Worm (Caenorhabditis elegans) whole organism, L2 larva: Measurements from ENCODE around the gene lgc-21.

Experiments used
- C34F6.9 ChIP-seq: fragments of 150-350 bp; optimal IDR thresholded peaks from 2 replicates; lab custom pipeline; 2014; ENCODE audit warnings: missing biosample characterization, missing genetic modification characterization
- F13H6.1 ChIP-seq: sonication (generic microtip); optimal IDR thresholded peaks from 2 replicates; lab custom pipeline; 2016; ENCODE audit warnings: missing genetic modification characterization, missing compliant biosample characterization
- Y55F3AM.14 ChIP-seq: fragments of 200-800 bp; sonication (Bioruptor generic); optimal IDR thresholded peaks from 2 replicates; lab custom pipeline; 2018; ENCODE audit warnings: mild to moderate bottlenecking, missing genetic modification characterization, missing compliant biosample characterization
- ZK546.5 ChIP-seq: sonication (generic microtip); optimal IDR thresholded peaks from 2 replicates; lab custom pipeline; 2017; ENCODE audit warnings: missing biosample characterization, missing genetic modification characterization
- alr-1 ChIP-seq: fragments of 150-350 bp; optimal IDR thresholded peaks from 2 replicates; lab custom pipeline; 2014; ENCODE audit warnings: missing biosample characterization, missing genetic modification characterization
- aly-2 ChIP-seq: fragments of 150-350 bp; optimal IDR thresholded peaks from 2 replicates; lab custom pipeline; 2014; ENCODE audit warnings: missing biosample characterization, missing genetic modification characterization
- ceh-16 ChIP-seq: fragments of 150-350 bp; optimal IDR thresholded peaks from 2 replicates; lab custom pipeline; 2014; ENCODE audit warnings: missing biosample characterization, missing genetic modification characterization
- crh-2 ChIP-seq: sonication (generic microtip); optimal IDR thresholded peaks from 2 replicates; lab custom pipeline; 2017; ENCODE audit warnings: missing biosample characterization, missing genetic modification characterization
- egl-27 ChIP-seq: sonication (generic microtip); optimal IDR thresholded peaks from 3 replicates; lab custom pipeline; 2017; ENCODE audit warnings: missing biosample characterization, missing genetic modification reagents, missing genetic modification characterization
- elt-1 ChIP-seq: fragments of 150-350 bp; optimal IDR thresholded peaks from 2 replicates; lab custom pipeline; 2014; ENCODE audit warnings: missing biosample characterization, missing genetic modification characterization
- elt-3 ChIP-seq: sonication (generic microtip); optimal IDR thresholded peaks from 2 replicates; lab custom pipeline; 2017; ENCODE audit warnings: missing biosample characterization, missing genetic modification characterization
- fos-1 ChIP-seq: fragments of 150-350 bp; optimal IDR thresholded peaks from 2 replicates; lab custom pipeline; 2014; ENCODE audit warnings: missing biosample characterization, missing genetic modification characterization
- lin-13 ChIP-seq: fragments of 150-350 bp; optimal IDR thresholded peaks from 2 replicates; lab custom pipeline; 2014; ENCODE audit warnings: missing biosample characterization, missing genetic modification reagents, missing genetic modification characterization
- lin-39 ChIP-seq: fragments of 150-350 bp; optimal IDR thresholded peaks from 2 replicates; lab custom pipeline; 2014; ENCODE audit warnings: missing biosample characterization, missing genetic modification reagents, missing genetic modification characterization
- lsy-2 ChIP-seq, 2 experiments: fragments of 150-350 bp in 1 of 2; sonication (generic microtip) in 1 of 2; optimal IDR thresholded peaks; 2 replicates each; lab custom pipeline; 2014 to 2017; ENCODE audit warnings: missing biosample characterization in 2 of 2, missing genetic modification characterization in 2 of 2
- mab-5 ChIP-seq: fragments of 150-350 bp; optimal IDR thresholded peaks from 2 replicates; lab custom pipeline; 2014; ENCODE audit warnings: missing biosample characterization, missing genetic modification characterization
- mbf-1 ChIP-seq: sonication (generic microtip); optimal IDR thresholded peaks from 2 replicates; lab custom pipeline; 2017; ENCODE audit warnings: missing biosample characterization, missing genetic modification characterization
- mdl-1 ChIP-seq, 2 experiments: fragments of 150-350 bp in 1 of 2; sonication (generic microtip) in 1 of 2; optimal IDR thresholded peaks; 2 replicates each; lab custom pipeline; 2017; ENCODE audit warnings: missing biosample characterization in 2 of 2, missing genetic modification characterization in 2 of 2
- nhr-10 ChIP-seq: sonication (generic microtip); optimal IDR thresholded peaks from 2 replicates; lab custom pipeline; 2017; ENCODE audit warnings: missing biosample characterization, missing genetic modification characterization
- nhr-11 ChIP-seq: fragments of 150-350 bp; optimal IDR thresholded peaks from 2 replicates; lab custom pipeline; 2014; ENCODE audit warnings: missing biosample characterization, missing genetic modification characterization
- nhr-12 ChIP-seq: fragments of 150-350 bp; optimal IDR thresholded peaks from 2 replicates; lab custom pipeline; 2014; ENCODE audit warnings: missing biosample characterization, missing genetic modification characterization
- nhr-129 ChIP-seq: fragments of 150-350 bp; optimal IDR thresholded peaks from 2 replicates; lab custom pipeline; 2014; ENCODE audit warnings: missing biosample characterization, missing genetic modification characterization
- nhr-21 ChIP-seq: fragments of 150-350 bp; optimal IDR thresholded peaks from 2 replicates; lab custom pipeline; 2014; ENCODE audit warnings: missing biosample characterization, missing genetic modification characterization
- nhr-237 ChIP-seq: fragments of 150-350 bp; optimal IDR thresholded peaks from 2 replicates; lab custom pipeline; 2014; ENCODE audit warnings: missing biosample characterization, missing genetic modification characterization
- nhr-25 ChIP-seq: fragments of 150-350 bp; sonication (generic microtip); optimal IDR thresholded peaks from 3 replicates; lab custom pipeline; 2014; ENCODE audit warnings: missing biosample characterization, missing genetic modification characterization
- nhr-6 ChIP-seq: fragments of 150-350 bp; optimal IDR thresholded peaks from 2 replicates; lab custom pipeline; 2014; ENCODE audit warnings: missing biosample characterization, missing genetic modification characterization
- nhr-77 ChIP-seq: fragments of 150-350 bp; optimal IDR thresholded peaks from 2 replicates; lab custom pipeline; 2014; ENCODE audit warnings: missing biosample characterization, missing genetic modification characterization
- peb-1 ChIP-seq: fragments of 150-350 bp; optimal IDR thresholded peaks from 2 replicates; lab custom pipeline; 2014; ENCODE audit warnings: missing biosample characterization, missing genetic modification characterization
- sem-4 ChIP-seq: fragments of 150-350 bp; optimal IDR thresholded peaks from 2 replicates; lab custom pipeline; 2014; ENCODE audit warnings: missing biosample characterization, missing genetic modification reagents, missing genetic modification characterization
- sma-3 ChIP-seq: sonication (generic microtip); optimal IDR thresholded peaks from 2 replicates; lab custom pipeline; 2016; ENCODE audit warnings: missing genetic modification reagents, missing genetic modification characterization, missing compliant biosample characterization
- sma-9 ChIP-seq, 2 experiments: fragments of 150-350 bp in 1 of 2; sonication (generic microtip) in 1 of 2; optimal IDR thresholded peaks; 2 replicates each; lab custom pipeline; 2014 to 2016; ENCODE audit warnings: missing genetic modification characterization in 2 of 2, mild to moderate bottlenecking in 1 of 2, missing biosample characterization in 1 of 2, missing compliant biosample characterization in 1 of 2, missing genetic modification reagents in 1 of 2, moderate library complexity in 1 of 2
- snpc-4 ChIP-seq: fragments of 150-350 bp; optimal IDR thresholded peaks from 2 replicates; lab custom pipeline; 2014; ENCODE audit warnings: missing biosample characterization, missing genetic modification characterization
- unc-55 ChIP-seq: fragments of 150-350 bp; sonication (generic microtip); optimal IDR thresholded peaks from 3 replicates; lab custom pipeline; 2014; ENCODE audit warnings: missing biosample characterization, missing genetic modification reagents, missing genetic modification characterization
- unc-62 ChIP-seq: fragments of 150-350 bp; optimal IDR thresholded peaks from 2 replicates; lab custom pipeline; 2014; ENCODE audit warnings: missing biosample characterization, missing genetic modification reagents, missing genetic modification characterization
- ztf-1 ChIP-seq: fragments of 200-800 bp; sonication (Bioruptor generic); conservative IDR thresholded peaks from 2 replicates; pipeline ENCODE4 v1.3.6; 2022; ENCODE audit warnings: missing genetic modification characterization, missing compliant biosample characterization
- ztf-11 ChIP-seq: sonication (generic microtip); optimal IDR thresholded peaks from 2 replicates; lab custom pipeline; 2017; ENCODE audit warnings: missing biosample characterization, missing genetic modification characterization

lgc-21 gene

DNA sequence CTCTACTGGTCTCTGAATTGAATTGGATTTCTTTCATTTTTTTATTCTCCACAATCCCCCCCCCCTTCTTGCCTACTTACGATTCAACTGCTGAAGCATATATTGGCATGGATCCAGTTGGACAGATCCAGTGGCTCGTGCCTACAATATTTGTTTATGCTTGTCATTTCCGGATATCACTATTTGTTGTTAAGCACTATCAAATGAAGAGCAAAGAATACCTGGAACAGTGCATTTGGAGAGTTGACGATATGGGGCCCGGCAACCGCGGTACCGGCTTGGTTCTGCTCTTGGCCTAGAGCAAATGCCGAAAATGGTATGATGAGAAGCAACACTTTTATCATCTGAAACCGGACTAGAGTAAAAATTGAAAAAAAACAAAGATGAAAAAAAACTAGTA lies at the start of gene lgc-21:
TSS of gene lgc-21 (minus strand) at position 344 of the 400 bp plus-strand sequence.
- no peak for TF ChIP-seq mbf-1 (tag; lab: Kevin White, UChicago)
- no peak for TF ChIP-seq ztf-1 (GFP tag; lab: Robert Waterston, UW)
- TF ChIP-seq egl-27 (tag; lab: Kevin White, UChicago) = no peak
- no peak for TF ChIP-seq lin-13 (GFP tag; lab: Kevin White, UChicago)
- no peak for TF ChIP-seq nhr-10
- no peak for TF ChIP-seq ztf-11 (tag; lab: Kevin White, UChicago)
- TF ChIP-seq ZK546.5 (tag; lab: Kevin White, UChicago) = no peak
- TF ChIP-seq mdl-1 (tag; optimal IDR thresholded peaks at IDR 0.05; lab: Kevin White, UChicago) = no peak
- TF ChIP-seq unc-62 (GFP tag; lab: Kevin White, UChicago) = no peak
- TF ChIP-seq sma-9 (GFP tag; optimal IDR thresholded peaks at IDR 0.05; lab: Kevin White, UChicago) = no peak
- TF ChIP-seq sma-9 (tag; optimal IDR thresholded peaks at IDR 0.05; lab: Kevin White, UChicago) = no peak
- TF ChIP-seq nhr-129 (tag; lab: Kevin White, UChicago) = no peak
- TF ChIP-seq nhr-77 = no peak
- TF ChIP-seq nhr-25 (tag; lab: Kevin White, UChicago) = no peak
- TF ChIP-seq ceh-16 (tag; lab: Kevin White, UChicago) = no peak
- no peak for TF ChIP-seq snpc-4 (tag; lab: Kevin White, UChicago)
- TF ChIP-seq lsy-2 (tag; optimal IDR thresholded peaks at IDR 0.05; lab: Kevin White, UChicago) = no peak
- no peak for TF ChIP-seq nhr-237 (tag; lab: Kevin White, UChicago)
- no peak for TF ChIP-seq C34F6.9 (tag; lab: Kevin White, UChicago)

DNA sequence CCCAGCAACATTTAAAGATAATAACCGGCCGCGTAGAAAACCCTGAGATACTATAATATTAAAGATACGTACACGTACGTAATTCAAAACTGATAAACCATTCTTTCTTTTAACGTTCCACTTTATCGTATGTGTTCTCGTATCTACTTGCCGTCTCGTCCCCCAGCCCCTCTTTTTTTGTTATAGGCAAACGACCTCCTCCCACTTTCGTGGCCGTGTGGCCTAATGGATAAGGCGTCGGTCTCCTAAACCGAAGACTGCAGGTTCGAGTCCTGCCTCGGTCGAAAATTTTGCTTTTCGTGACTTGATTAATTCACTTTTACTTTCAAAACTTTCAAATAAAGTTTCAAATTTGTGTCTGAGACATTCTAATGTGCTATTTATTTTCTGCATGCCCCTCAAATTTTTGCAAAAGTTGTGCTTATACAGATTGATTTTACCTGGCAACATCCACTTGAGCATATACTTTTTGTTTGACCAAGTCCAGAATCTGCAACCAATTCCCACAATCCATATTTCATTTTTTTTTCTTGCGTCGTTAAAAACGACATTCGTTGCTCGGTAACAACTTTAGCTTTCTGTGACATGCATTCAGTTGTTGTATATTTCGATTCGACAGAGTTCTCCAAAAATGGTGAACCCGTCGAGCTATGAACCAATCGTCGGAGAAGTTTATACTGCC lies 47.8 kb upstream of the lgc-21 start, which contains the start of gene F28H6.7:
TSS of gene F28H6.7 (plus strand) at position 632 of the 682 bp plus-strand sequence.
- no peak for TF ChIP-seq sem-4 (tag; lab: Kevin White, UChicago)
- peak; percentile 30 for TF ChIP-seq F13H6.1
- TF ChIP-seq egl-27 (tag; lab: Kevin White, UChicago) = no peak
- no peak for TF ChIP-seq mbf-1 (tag; lab: Kevin White, UChicago)
- peak; percentile 57 for TF ChIP-seq fos-1
- no peak for TF ChIP-seq mab-5
- peak; percentile 42 for TF ChIP-seq Y55F3AM.14
- TF ChIP-seq lin-39 (tag; lab: Kevin White, UChicago) = no peak
- TF ChIP-seq unc-62 (GFP tag; lab: Kevin White, UChicago) = no peak
- TF ChIP-seq nhr-10 = no peak
- no peak for TF ChIP-seq aly-2 (tag; lab: Kevin White, UChicago)
- peak; percentile 54 for TF ChIP-seq nhr-129 (tag; lab: Kevin White, UChicago)
- no peak for TF ChIP-seq peb-1 (tag; lab: Kevin White, UChicago)
- TF ChIP-seq elt-3 (tag; lab: Kevin White, UChicago) = no peak
- TF ChIP-seq nhr-12 (tag; lab: Kevin White, UChicago) = no peak
- TF ChIP-seq nhr-21 (tag; lab: Kevin White, UChicago) = peak; percentile 51
- TF ChIP-seq lin-13 (GFP tag; lab: Kevin White, UChicago) = peak; percentile 29
- no peak for TF ChIP-seq ztf-11 (tag; lab: Kevin White, UChicago)
- TF ChIP-seq sma-3 (GFP tag; lab: Kevin White, UChicago) = peak; percentile 50
- no peak for TF ChIP-seq ztf-1 (GFP tag; lab: Robert Waterston, UW)
- TF ChIP-seq lsy-2 (tag; optimal IDR thresholded peaks at IDR 0.05; lab: Kevin White, UChicago) = no peak
- TF ChIP-seq nhr-6 (tag; lab: Kevin White, UChicago) = no peak
- peak; percentile 25 for TF ChIP-seq nhr-11 (tag; lab: Kevin White, UChicago)
- TF ChIP-seq sma-9 (GFP tag; optimal IDR thresholded peaks at IDR 0.05; lab: Kevin White, UChicago) = peak; percentile 61
- no peak for TF ChIP-seq sma-9 (tag; optimal IDR thresholded peaks at IDR 0.05; lab: Kevin White, UChicago)
- TF ChIP-seq C34F6.9 (tag; lab: Kevin White, UChicago) = no peak
- peak; percentile 20 for TF ChIP-seq unc-55 (GFP tag; lab: Kevin White, UChicago)
- TF ChIP-seq crh-2 (tag; lab: Kevin White, UChicago) = peak; percentile 11

DNA sequence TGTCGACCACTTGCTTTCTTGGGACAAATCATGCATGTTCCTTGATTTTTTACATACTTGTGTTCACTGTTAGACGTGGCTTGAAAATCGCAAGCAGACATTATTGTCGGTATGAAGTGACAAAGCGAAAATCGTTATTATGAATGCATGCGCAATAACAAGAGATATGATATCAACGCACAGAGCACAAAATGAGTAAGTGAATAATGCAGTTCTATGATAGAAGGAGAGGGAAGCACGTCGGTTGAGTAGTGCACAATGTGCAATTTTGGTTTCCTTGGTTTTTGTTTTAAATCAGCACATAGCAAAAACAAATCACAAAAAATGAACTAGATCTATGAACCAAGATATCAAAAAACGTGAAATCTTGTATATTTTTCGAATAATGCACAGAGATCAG lies 45.6 kb upstream of the lgc-21 start, which contains the start of gene nhr-281:
TSS of gene nhr-281 (minus strand) at position 101 of the 400 bp plus-strand sequence.
- TF ChIP-seq alr-1 (tag; lab: Kevin White, UChicago) (no peak), snpc-4 (tag; lab: Kevin White, UChicago) (no peak), elt-1 (tag; lab: Kevin White, UChicago) (no peak), lsy-2 (tag; optimal IDR thresholded peaks at IDR 0.05; lab: Kevin White, UChicago) (no peak), peb-1 (tag; lab: Kevin White, UChicago) (no peak), nhr-11 (tag; lab: Kevin White, UChicago) (no peak), nhr-77 (no peak), lin-13 (GFP tag; lab: Kevin White, UChicago) (no peak), nhr-12 (tag; lab: Kevin White, UChicago) (no peak)
